Worm (Caenorhabditis elegans): Measurements from ENCODE around the gene EGAP5.1.

Gene EGAP5.1

DNA sequence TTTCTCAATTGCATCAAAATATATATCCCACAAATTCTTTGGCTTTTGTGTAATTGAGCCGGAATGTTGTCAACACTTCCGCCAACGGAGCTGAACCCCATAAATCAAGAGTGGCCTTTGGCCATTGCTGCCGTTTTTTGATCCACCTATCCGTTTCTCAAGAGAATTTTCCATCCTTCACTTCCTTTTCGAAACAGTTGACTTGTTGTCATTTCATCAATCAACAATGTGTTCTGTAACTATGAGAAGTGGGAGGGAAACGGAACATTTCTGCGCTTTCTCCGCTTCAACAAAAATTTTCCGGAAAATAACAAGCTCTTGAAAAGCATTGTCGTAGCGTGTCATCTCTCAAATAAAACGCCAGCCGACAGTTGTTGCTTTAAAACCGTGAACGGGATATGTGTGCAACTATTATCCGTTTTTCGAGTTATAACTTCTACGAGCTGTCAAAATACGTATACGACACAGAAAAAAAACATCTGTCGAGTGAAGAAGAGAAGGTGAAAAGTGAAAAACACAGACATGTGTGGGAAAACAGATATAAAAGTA lies 37.0 kb downstream of the EGAP5.1 start:
- peak in 1 of 2 experiments; percentile 60 for TF ChIP-seq unc-62 (GFP tag; optimal IDR thresholded peaks at IDR 0.05 in 1 of 2)
- no peak for TF ChIP-seq unc-62 (tag; optimal IDR thresholded peaks at IDR 0.05)
- TF ChIP-seq nhr-42 (GFP tag; IDR thresholded peaks at IDR 0.05), result no peak
- no peak for TF ChIP-seq jun-1 (tag; optimal IDR thresholded peaks at IDR 0.05)
- TF ChIP-seq egl-43 (GFP tag; IDR thresholded peaks at IDR 0.05), result no peak
- TF ChIP-seq spr-3 (GFP tag; optimal IDR thresholded peaks at IDR 0.05), result no peak
- peak in 1 of 2 experiments; percentile 95 for TF ChIP-seq daf-16 (GFP tag; optimal IDR thresholded peaks at IDR 0.05)
- no peak for TF ChIP-seq daf-16 (tag; optimal IDR thresholded peaks at IDR 0.05)
- TF ChIP-seq ceh-28 (tag; optimal IDR thresholded peaks at IDR 0.05), result no peak
- no peak for TF ChIP-seq php-3 (GFP tag; IDR thresholded peaks at IDR 0.05)
- TF ChIP-seq daf-12 (tag; optimal IDR thresholded peaks at IDR 0.05), result no peak
- no peak for TF ChIP-seq aha-1 (tag)
- TF ChIP-seq hlh-11 (tag; optimal IDR thresholded peaks at IDR 0.05), result peak; percentile 12
- TF ChIP-seq nhr-77 (tag; optimal IDR thresholded peaks at IDR 0.05), result no peak
- no peak for TF ChIP-seq aly-2 (tag; optimal IDR thresholded peaks at IDR 0.05)
- TF ChIP-seq D1046.2 (GFP tag; IDR thresholded peaks at IDR 0.05), result no peak
- no peak for TF ChIP-seq zfp-2 (tag; optimal IDR thresholded peaks at IDR 0.05)
- TF ChIP-seq nhr-11 (tag; optimal IDR thresholded peaks at IDR 0.05), result peak; percentile 80

- TF ChIP-seq nhr-42 (GFP tag; IDR thresholded peaks at IDR 0.05) (no peak), nhr-10 (tag; optimal IDR thresholded peaks at IDR 0.05) (no peak), daf-16 (GFP tag; optimal IDR thresholded peaks at IDR 0.05) (peak in 1 of 2 experiments; percentile 95), daf-16 (tag; optimal IDR thresholded peaks at IDR 0.05) (no peak), ceh-32 (tag; optimal IDR thresholded peaks at IDR 0.05; ENCODE audit: poor library complexity) (no peak), daf-8 (GFP tag; IDR thresholded peaks at IDR 0.05) (no peak), nhr-11 (tag; optimal IDR thresholded peaks at IDR 0.05) (peak; percentile 21)
Measured at ce11 chrX:5201860-5202259, 39.0 kb downstream of the EGAP5.1 start.

ce11 chrX:5202399-5202798 lies 39.5 kb downstream of the EGAP5.1 start:
- TF ChIP-seq pqm-1 (tag; optimal IDR thresholded peaks at IDR 0.05) (peak; percentile 69), daf-19 (GFP tag; conservative IDR thresholded peaks at IDR 0.05) (no peak), mdt-29 (GFP tag; IDR thresholded peaks at IDR 0.05) (no peak), snpc-1.2 (GFP tag; IDR thresholded peaks at IDR 0.05) (no peak), nhr-28 (tag; optimal IDR thresholded peaks at IDR 0.05) (peak; percentile 12), F44E2.7 (GFP tag; IDR thresholded peaks at IDR 0.05) (no peak), dmd-6 (GFP tag; IDR thresholded peaks at IDR 0.05) (0 out of 2 replicates have a peak, but pooled peaks have one; percentile 15), php-3 (GFP tag; IDR thresholded peaks at IDR 0.05) (no peak), mxl-2 (GFP tag; conservative IDR thresholded peaks at IDR 0.05) (no peak), tag-97 (GFP tag; IDR thresholded peaks at IDR 0.05) (no peak)

DNA sequence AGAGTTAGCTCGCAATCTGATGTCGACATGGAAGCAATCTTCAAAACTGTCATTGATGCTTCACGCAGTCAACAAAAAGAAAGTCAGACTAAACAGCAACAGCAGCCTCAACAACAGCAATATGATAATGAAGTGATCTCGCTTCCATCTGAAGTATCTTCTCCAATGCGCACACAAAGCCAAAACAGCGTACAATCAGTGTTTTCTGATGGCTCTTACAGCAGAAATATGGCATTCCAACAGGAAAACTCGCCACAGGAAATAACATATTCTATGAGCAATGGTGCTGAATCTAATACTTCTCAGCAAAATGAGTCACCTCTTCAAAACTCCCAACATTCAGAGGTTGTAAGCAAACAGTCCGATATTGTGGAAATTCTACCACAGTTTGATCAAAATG lies 40.1 kb downstream of the EGAP5.1 start:
- no peak for TF ChIP-seq aly-2 (tag; optimal IDR thresholded peaks at IDR 0.05)
- peak in 1 of 2 experiments; percentile 98 for TF ChIP-seq unc-62 (GFP tag; optimal IDR thresholded peaks at IDR 0.05 in 1 of 2)
- TF ChIP-seq unc-62 (tag; optimal IDR thresholded peaks at IDR 0.05), result no peak

ce11 chrX:5205561-5205960 lies 42.7 kb downstream of the EGAP5.1 start, which contains the start of gene H28G03.2:
H28G03.2 (plus strand) TSS chrX:5205760.
- no peak for TF ChIP-seq ceh-32 (tag; optimal IDR thresholded peaks at IDR 0.05; ENCODE audit: poor library complexity)
- TF ChIP-seq ZK546.5 (tag; optimal IDR thresholded peaks at IDR 0.05), result no peak
- TF ChIP-seq snpc-4 (tag; optimal IDR thresholded peaks at IDR 0.05), result no peak
- TF ChIP-seq aha-1 (tag), result peak; percentile 15
- no peak for TF ChIP-seq mdt-29 (GFP tag; IDR thresholded peaks at IDR 0.05)
- peak; percentile 79 for TF ChIP-seq mes-2 (tag; optimal IDR thresholded peaks at IDR 0.05; ENCODE audit: poor library complexity, severe bottlenecking)
- TF ChIP-seq nhr-28 (tag; optimal IDR thresholded peaks at IDR 0.05), result peak; percentile 20
- TF ChIP-seq lim-7 (GFP tag; IDR thresholded peaks at IDR 0.05), result no peak
- TF ChIP-seq lin-39 (tag; optimal IDR thresholded peaks at IDR 0.05), result no peak
- no peak for TF ChIP-seq madf-9 (GFP tag; conservative IDR thresholded peaks at IDR 0.05)
- TF ChIP-seq hlh-11 (tag; optimal IDR thresholded peaks at IDR 0.05), result peak; percentile 21
- TF ChIP-seq lin-1 (GFP tag; IDR thresholded peaks at IDR 0.05), result no peak
- TF ChIP-seq nhr-237 (tag; optimal IDR thresholded peaks at IDR 0.05), result no peak
- TF ChIP-seq hmg-1.1 (GFP tag; IDR thresholded peaks at IDR 0.05), result peak; percentile 28; the same call in 1 of the 2 replicates
- TF ChIP-seq tra-1 (GFP tag; IDR thresholded peaks at IDR 0.05), result no peak
- TF ChIP-seq daf-16 (GFP tag; optimal IDR thresholded peaks at IDR 0.05), result no peak
- peak; percentile 30 for TF ChIP-seq daf-16 (tag; optimal IDR thresholded peaks at IDR 0.05)
- TF ChIP-seq hif-1 (tag; optimal IDR thresholded peaks at IDR 0.05), result peak in 1 of 2 experiments; percentile 82
- TF ChIP-seq attf-4 (tag; optimal IDR thresholded peaks at IDR 0.05), result no peak
- no peak for TF ChIP-seq egl-43 (GFP tag; IDR thresholded peaks at IDR 0.05)
- 0 out of 2 replicates have a peak, but pooled peaks have one; percentile 15 for TF ChIP-seq set-16 (GFP tag; IDR thresholded peaks at IDR 0.05)
- TF ChIP-seq duxl-1 (tag; optimal IDR thresholded peaks at IDR 0.05; ENCODE audit: poor library complexity), result no peak
